Worm (Caenorhabditis elegans) whole organism, mixed stage, embryonic: ENCODE data around the gene ZK938.3.

Source experiments
- M03D4.4 ChIP-seq: sonication (generic microtip); optimal IDR thresholded peaks from 2 replicates; lab custom pipeline; 2017; ENCODE audit warnings: mild to moderate bottlenecking, missing genetic modification characterization, missing compliant biosample characterization
- blmp-1 ChIP-seq: fragments of 150-350 bp; optimal IDR thresholded peaks from 2 replicates; lab custom pipeline; 2014; ENCODE audit warnings: missing biosample characterization, missing genetic modification characterization
- ceh-39 ChIP-seq: fragments of 150-350 bp; optimal IDR thresholded peaks from 2 replicates; lab custom pipeline; 2014; ENCODE audit warnings: missing biosample characterization, missing genetic modification characterization
- ceh-43 ChIP-seq: fragments of 200-800 bp; sonication (Bioruptor generic); optimal IDR thresholded peaks from 2 replicates; lab custom pipeline; 2018; ENCODE audit warnings: mild to moderate bottlenecking, missing genetic modification characterization, moderate library complexity, missing compliant biosample characterization
- ceh-83 ChIP-seq: fragments of 200-800 bp; sonication (Bioruptor generic); optimal IDR thresholded peaks from 2 replicates; lab custom pipeline; 2018; ENCODE audit warnings: mild to moderate bottlenecking, missing genetic modification characterization, missing compliant biosample characterization
- ces-1 ChIP-seq: fragments of 150-350 bp; optimal IDR thresholded peaks from 2 replicates; lab custom pipeline; 2014; ENCODE audit warnings: missing biosample characterization, missing genetic modification reagents, missing genetic modification characterization
- cnd-1 ChIP-seq: fragments of 200-800 bp; sonication (Bioruptor generic); optimal IDR thresholded peaks from 2 replicates; lab custom pipeline; 2018; ENCODE audit warnings: mild to moderate bottlenecking, missing genetic modification characterization, missing compliant biosample characterization
- drap-1 ChIP-seq: fragments of 200-800 bp; sonication (Bioruptor generic); optimal IDR thresholded peaks from 3 replicates; lab custom pipeline; 2018; ENCODE audit warnings: mild to moderate bottlenecking, missing genetic modification characterization, missing compliant biosample characterization
- elt-1 ChIP-seq: sonication (generic microtip); optimal IDR thresholded peaks from 2 replicates; lab custom pipeline; 2017; ENCODE audit warnings: missing genetic modification characterization, mild to moderate bottlenecking, missing compliant biosample characterization, antibody characterized with exemption, moderate library complexity, borderline replicate concordance; ENCODE audit not compliant: insufficient read depth
- elt-3 ChIP-seq: fragments of 150-350 bp; optimal IDR thresholded peaks from 2 replicates; lab custom pipeline; 2014; ENCODE audit warnings: missing biosample characterization, missing genetic modification characterization
- flh-1 ChIP-seq: fragments of 200-800 bp; sonication (Bioruptor generic); optimal IDR thresholded peaks from 2 replicates; lab custom pipeline; 2018; ENCODE audit warnings: mild to moderate bottlenecking, missing genetic modification characterization, moderate library complexity, missing compliant biosample characterization
- ham-2 ChIP-seq: fragments of 200-800 bp; sonication (Bioruptor generic); optimal IDR thresholded peaks from 2 replicates; lab custom pipeline; 2018; ENCODE audit warnings: mild to moderate bottlenecking, missing genetic modification characterization, missing compliant biosample characterization
- hlh-1 ChIP-seq: fragments of 150-350 bp; optimal IDR thresholded peaks from 2 replicates; lab custom pipeline; 2014; ENCODE audit warnings: missing biosample characterization, missing genetic modification reagents, missing genetic modification characterization
- lin-13 ChIP-seq: fragments of 150-350 bp; optimal IDR thresholded peaks from 2 replicates; lab custom pipeline; 2014; ENCODE audit warnings: missing biosample characterization, missing genetic modification characterization
- lin-32 ChIP-seq: fragments of 200-800 bp; sonication (Bioruptor generic); optimal IDR thresholded peaks from 2 replicates; lab custom pipeline; 2018; ENCODE audit warnings: mild to moderate bottlenecking, missing genetic modification characterization, missing compliant biosample characterization
- lsy-2 ChIP-seq: fragments of 150-350 bp; optimal IDR thresholded peaks from 2 replicates; lab custom pipeline; 2014; ENCODE audit warnings: missing biosample characterization, missing genetic modification characterization
- mab-5 ChIP-seq: fragments of 150-350 bp; optimal IDR thresholded peaks from 2 replicates; lab custom pipeline; 2014; ENCODE audit warnings: missing biosample characterization, missing genetic modification characterization
- mep-1 ChIP-seq: fragments of 150-350 bp; optimal IDR thresholded peaks from 2 replicates; lab custom pipeline; 2017; ENCODE audit warnings: missing biosample characterization, missing genetic modification reagents, missing genetic modification characterization, inconsistent platforms
- nhr-12 ChIP-seq: fragments of 150-350 bp; optimal IDR thresholded peaks from 2 replicates; lab custom pipeline; 2014; ENCODE audit warnings: missing biosample characterization, missing genetic modification characterization
- nhr-237 ChIP-seq: fragments of 150-350 bp; optimal IDR thresholded peaks from 2 replicates; lab custom pipeline; 2014; ENCODE audit warnings: missing biosample characterization, missing genetic modification characterization
- nhr-28 ChIP-seq: fragments of 150-350 bp; optimal IDR thresholded peaks from 2 replicates; lab custom pipeline; 2014; ENCODE audit warnings: missing biosample characterization, missing genetic modification characterization
- nhr-76 ChIP-seq: sonication (generic microtip); optimal IDR thresholded peaks from 2 replicates; lab custom pipeline; 2017; ENCODE audit warnings: missing biosample characterization, missing genetic modification characterization
- pha-4 ChIP-seq: fragments of 150-350 bp; optimal IDR thresholded peaks from 2 replicates; lab custom pipeline; 2018; ENCODE audit warnings: missing biosample characterization, missing genetic modification reagents, missing genetic modification characterization
- sem-2 ChIP-seq: fragments of 200-800 bp; sonication (Bioruptor generic); optimal IDR thresholded peaks from 2 replicates; lab custom pipeline; 2018; ENCODE audit warnings: mild to moderate bottlenecking, missing genetic modification characterization, missing compliant biosample characterization
- snpc-4 ChIP-seq: fragments of 150-350 bp; optimal IDR thresholded peaks from 2 replicates; lab custom pipeline; 2014; ENCODE audit warnings: missing biosample characterization, missing genetic modification characterization
- sptf-1 ChIP-seq: sonication (generic microtip); optimal IDR thresholded peaks from 2 replicates; lab custom pipeline; 2017; ENCODE audit warnings: mild to moderate bottlenecking, missing genetic modification characterization, moderate library complexity, missing compliant biosample characterization
- tbx-8 ChIP-seq: fragments of 200-800 bp; sonication (Bioruptor generic); optimal IDR thresholded peaks from 2 replicates; lab custom pipeline; 2018; ENCODE audit warnings: mild to moderate bottlenecking, missing genetic modification characterization, moderate library complexity, missing compliant biosample characterization
- unc-120 ChIP-seq: sonication (generic microtip); optimal IDR thresholded peaks from 2 replicates; lab custom pipeline; 2017; ENCODE audit warnings: missing genetic modification characterization, missing compliant biosample characterization; ENCODE audit not compliant: poor library complexity, severe bottlenecking
- unc-39 ChIP-seq: fragments of 150-350 bp; optimal IDR thresholded peaks from 2 replicates; lab custom pipeline; 2014; ENCODE audit warnings: missing biosample characterization, missing genetic modification characterization
- unc-62 ChIP-seq: fragments of 150-350 bp; optimal IDR thresholded peaks from 2 replicates; lab custom pipeline; 2014; ENCODE audit warnings: missing biosample characterization, missing genetic modification reagents, missing genetic modification characterization
- zip-8 ChIP-seq: fragments of 150-350 bp; optimal IDR thresholded peaks from 2 replicates; lab custom pipeline; 2014; ENCODE audit warnings: missing biosample characterization, missing genetic modification characterization
- ztf-11 ChIP-seq: fragments of 150-350 bp; optimal IDR thresholded peaks from 2 replicates; lab custom pipeline; 2014; ENCODE audit warnings: missing biosample characterization, missing genetic modification characterization

ZK938.3 gene

ce11 chrII:9833855-9834254 lies at the start of gene ZK938.3:
Gene ZK938.3 (minus strand): TSS chrII:9833955.
- TF ChIP-seq mab-5 (tag; lab: Kevin White, UChicago) = no peak
- no peak for TF ChIP-seq zip-8 (tag; lab: Kevin White, UChicago)
- no peak for TF ChIP-seq drap-1 (GFP tag; lab: Kevin White, UChicago)
- TF ChIP-seq elt-3 (tag; lab: Kevin White, UChicago) = no peak
- TF ChIP-seq lin-13 = no peak
- no peak for TF ChIP-seq ztf-11

ce11 chrII:9880826-9881225 lies 47.1 kb upstream of the ZK938.3 start, which contains the start of gene C08H9.15:
Gene C08H9.15 (plus strand): TSS chrII:9881193.
- no peak for TF ChIP-seq elt-1 (tag; lab: Kevin White, UChicago)
- TF ChIP-seq zip-8 (tag; lab: Kevin White, UChicago) = peak; percentile 16

- no peak for TF ChIP-seq cnd-1 (tag; lab: Kevin White, UChicago)
- TF ChIP-seq blmp-1 (tag; lab: Kevin White, UChicago) = peak; percentile 35
- TF ChIP-seq ham-2 = no peak
- TF ChIP-seq mab-5 (tag; lab: Kevin White, UChicago) = no peak
These were observed 46.1 kb upstream of the ZK938.3 start for ce11 chrII:9879815-9880214.

ce11 chrII:9874508-9875229 lies 40.9 kb upstream of the ZK938.3 start, which contains the start of the genes chil-2 and ctsa-3.2:
Gene chil-2 (minus strand): TSS chrII:9874608.
Gene ctsa-3.2 (plus strand): TSS chrII:9875179.
- no peak for TF ChIP-seq elt-1 (tag; lab: Kevin White, UChicago)
- TF ChIP-seq blmp-1 (tag; lab: Kevin White, UChicago) = no peak
- no peak for TF ChIP-seq pha-4
- TF ChIP-seq sem-2 (GFP tag; lab: Kevin White, UChicago) = no peak
- no peak for TF ChIP-seq ham-2
- no peak for TF ChIP-seq mep-1 (tag; lab: Kevin White, UChicago)
- TF ChIP-seq unc-39 (tag; lab: Kevin White, UChicago) = no peak
- TF ChIP-seq nhr-12 (tag; lab: Kevin White, UChicago) = no peak
- TF ChIP-seq lin-13 = no peak

ce11 chrII:9872961-9873360 lies 39.2 kb upstream of the ZK938.3 start, which contains the start of gene chil-8:
Gene chil-8 (minus strand): TSS chrII:9873061.
- TF ChIP-seq zip-8 (tag; lab: Kevin White, UChicago) (no peak), hlh-1 (tag; lab: Kevin White, UChicago) (no peak), lin-13 (no peak), blmp-1 (tag; lab: Kevin White, UChicago) (no peak), ceh-39 (tag; lab: Kevin White, UChicago) (no peak), ham-2 (no peak), nhr-28 (tag; lab: Kevin White, UChicago) (no peak), ceh-43 (GFP tag; lab: Kevin White, UChicago) (no peak), ceh-83 (GFP tag; lab: Kevin White, UChicago) (no peak), snpc-4 (tag; lab: Kevin White, UChicago) (no peak), unc-120 (tag; lab: Kevin White, UChicago) (no peak), nhr-12 (tag; lab: Kevin White, UChicago) (no peak), unc-39 (tag; lab: Kevin White, UChicago) (no peak), ces-1 (no peak), M03D4.4 (tag; lab: Kevin White, UChicago) (no peak), tbx-8 (GFP tag; lab: Kevin White, UChicago) (no peak), cnd-1 (tag; lab: Kevin White, UChicago) (no peak), lsy-2 (tag; lab: Kevin White, UChicago) (no peak), nhr-76 (no peak)
- TF ChIP-seq, all 35 proteins: peak for 0

ce11 chrII:9871061-9871460 lies 37.3 kb upstream of the ZK938.3 start, which contains the start of gene chil-7:
Gene chil-7 (minus strand): TSS chrII:9871172.
- TF ChIP-seq elt-3 (tag; lab: Kevin White, UChicago) = no peak
- TF ChIP-seq ceh-39 (tag; lab: Kevin White, UChicago) = no peak
- TF ChIP-seq nhr-237 (tag; lab: Kevin White, UChicago) = no peak
- no peak for TF ChIP-seq lsy-2 (tag; lab: Kevin White, UChicago)
- TF ChIP-seq lin-32 (GFP tag; lab: Kevin White, UChicago) = no peak
- TF ChIP-seq lin-13 = no peak
- no peak for TF ChIP-seq ham-2
- TF ChIP-seq elt-1 (tag; lab: Kevin White, UChicago) = no peak
- TF ChIP-seq flh-1 = no peak
- no peak for TF ChIP-seq mep-1 (tag; lab: Kevin White, UChicago)
- TF ChIP-seq M03D4.4 (tag; lab: Kevin White, UChicago) = no peak
- TF ChIP-seq zip-8 (tag; lab: Kevin White, UChicago) = no peak
- TF ChIP-seq tbx-8 (GFP tag; lab: Kevin White, UChicago) = no peak
- TF ChIP-seq mab-5 (tag; lab: Kevin White, UChicago) = no peak
- TF ChIP-seq unc-62 = no peak
- TF ChIP-seq sem-2 (GFP tag; lab: Kevin White, UChicago) = no peak
- no peak for TF ChIP-seq unc-39 (tag; lab: Kevin White, UChicago)
- TF ChIP-seq snpc-4 (tag; lab: Kevin White, UChicago) = no peak
- no peak for TF ChIP-seq sptf-1 (tag; lab: Kevin White, UChicago)
